In genomic region chrX:3693989-3694769, dm6 we compare ENCODE assay signal across 1 fruit fly cellular context.
TF ChIP-seq lines count a peak whose summit lies in the region.

No protein-coding gene starts in this region.

TF ChIP-seq in whole organism, embryonic, 481 proteins besides CTCF, POLR2A, EP300 and RAD21 (continued from another document):
- TF ChIP-seq CG10321 (GFP tag; IDR thresholded peaks at IDR 0.05; lab: Robert Waterston, UW) (no peak), zen2 (GFP tag; IDR thresholded peaks at IDR 0.05; lab: Robert Waterston, UW; ENCODE audit: partially characterized antibody) (no peak)
